Fruit fly (Drosophila melanogaster) whole organism, embryonic: ENCODE data around the gene CG2321.

ENCODE experiments used
- CG10979 ChIP-seq: fragments of 200-800 bp; sonication (Bioruptor generic); optimal IDR thresholded peaks from 2 replicates; lab custom pipeline; 2018; ENCODE audit warnings: missing biosample characterization, mild to moderate bottlenecking, missing genetic modification characterization, moderate library complexity
- CG11504 ChIP-seq: fragments of 200-800 bp; sonication (Bioruptor generic); optimal IDR thresholded peaks from 3 replicates; lab custom pipeline; 2019; ENCODE audit warnings: missing biosample characterization, mild to moderate bottlenecking, missing genetic modification characterization, moderate library complexity
- CG13287 ChIP-seq: fragments of 200-800 bp; sonication (Bioruptor generic); IDR thresholded peaks from 2 replicates; pipeline ENCODE4 v1.3.6; 2022; ENCODE audit warnings: missing biosample characterization, missing genetic modification characterization; ENCODE audit not compliant: partially characterized antibody
- CG15011 ChIP-seq: fragments of 200-800 bp; sonication (Bioruptor generic); optimal IDR thresholded peaks from 3 replicates; lab custom pipeline; 2018; ENCODE audit warnings: missing biosample characterization, mild to moderate bottlenecking, missing genetic modification characterization
- CG15269 ChIP-seq: fragments of 200-800 bp; sonication (Bioruptor generic); optimal IDR thresholded peaks from 2 replicates; lab custom pipeline; 2018; ENCODE audit warnings: missing biosample characterization, mild to moderate bottlenecking, missing genetic modification characterization, moderate library complexity
- CG16779 ChIP-seq: fragments of 200-800 bp; sonication (Bioruptor generic); IDR thresholded peaks from 2 replicates; pipeline ENCODE4 v1.3.6; 2022; ENCODE audit warnings: missing biosample characterization, missing genetic modification characterization
- CG17612 ChIP-seq: fragments of 200-800 bp; sonication (Bioruptor generic); IDR thresholded peaks from 2 replicates; pipeline ENCODE4 v1.3.6; 2022; ENCODE audit warnings: missing biosample characterization, missing genetic modification characterization
- CG1832 ChIP-seq: fragments of 200-800 bp; sonication (Bioruptor generic); optimal IDR thresholded peaks from 2 replicates; lab custom pipeline; 2017; ENCODE audit warnings: missing biosample characterization, mild to moderate bottlenecking, missing genetic modification characterization, inconsistent platforms
- CG2116 ChIP-seq: fragments of 200-800 bp; sonication (Bioruptor generic); optimal IDR thresholded peaks from 3 replicates; lab custom pipeline; 2018; ENCODE audit warnings: missing biosample characterization, mild to moderate bottlenecking, missing genetic modification characterization
- CG2875 ChIP-seq: fragments of 200-800 bp; sonication (Bioruptor generic); optimal IDR thresholded peaks from 2 replicates; lab custom pipeline; 2017; ENCODE audit warnings: missing biosample characterization, mild to moderate bottlenecking, missing genetic modification characterization, missing genetic modification reagents
- CG30020 ChIP-seq: fragments of 200-800 bp; optimal IDR thresholded peaks from 2 replicates; lab custom pipeline; 2019; ENCODE audit warnings: missing biosample characterization, mild to moderate bottlenecking, missing genetic modification characterization, moderate library complexity
- CG31388 ChIP-seq: fragments of 200-800 bp; sonication (Bioruptor generic); optimal IDR thresholded peaks from 2 replicates; lab custom pipeline; 2016; ENCODE audit warnings: missing biosample characterization, missing genetic modification characterization
- CG34376 ChIP-seq: fragments of 200-800 bp; sonication (Bioruptor generic); optimal IDR thresholded peaks from 2 replicates; lab custom pipeline; 2018; ENCODE audit warnings: missing biosample characterization, mild to moderate bottlenecking, missing genetic modification characterization
- CG4360 ChIP-seq: fragments of 200-800 bp; sonication (Bioruptor generic); IDR thresholded peaks from 2 replicates; pipeline ENCODE4 v1.3.6; 2022; ENCODE audit warnings: missing biosample characterization, missing genetic modification characterization
- CG5180 ChIP-seq: fragments of 200-800 bp; sonication (Bioruptor generic); optimal IDR thresholded peaks from 3 replicates; lab custom pipeline; 2017; ENCODE audit warnings: missing biosample characterization, missing genetic modification characterization, mild to moderate bottlenecking, moderate library complexity, missing genetic modification reagents
- CG8290 ChIP-seq, 3 experiments: fragments of 200-800 bp; sonication (Bioruptor generic); optimal IDR thresholded peaks; 2 replicates each; lab custom pipeline; 2016 to 2019; ENCODE audit warnings: missing biosample characterization in 3 of 3, missing genetic modification characterization in 3 of 3, mild to moderate bottlenecking in 2 of 3, moderate library complexity in 1 of 3
- CG9437 ChIP-seq: fragments of 200-800 bp; sonication (Bioruptor generic); optimal IDR thresholded peaks from 2 replicates; lab custom pipeline; 2018; ENCODE audit warnings: missing biosample characterization, mild to moderate bottlenecking, missing genetic modification characterization
- CG9876 ChIP-seq: fragments of 200-800 bp; sonication (Bioruptor generic); optimal IDR thresholded peaks from 2 replicates; lab custom pipeline; 2016; ENCODE audit warnings: missing biosample characterization, missing genetic modification characterization
- CTCF ChIP-seq: fragments of 200-800 bp; sonication (Bioruptor generic); optimal IDR thresholded peaks from 2 replicates; lab custom pipeline; 2017; ENCODE audit warnings: missing biosample characterization, mild to moderate bottlenecking, missing genetic modification characterization, moderate library complexity
- Dek ChIP-seq: fragments of 200-800 bp; sonication (Bioruptor generic); optimal IDR thresholded peaks from 3 replicates; lab custom pipeline; 2019; ENCODE audit warnings: missing biosample characterization, mild to moderate bottlenecking, missing genetic modification characterization, moderate library complexity
- Eip74EF ChIP-seq, 2 experiments: fragments of 200-800 bp in 1 of 2; fragments of >200 bp in 1 of 2; sonication (Bioruptor generic) in 1 of 2; optimal IDR thresholded peaks; 2 replicates each; lab custom pipeline; 2017 to 2019; ENCODE audit warnings: missing biosample characterization in 2 of 2, missing genetic modification characterization in 2 of 2, mild to moderate bottlenecking in 1 of 2, moderate library complexity in 1 of 2
- Elba2 ChIP-seq: fragments of 200-800 bp; sonication (Bioruptor generic); optimal IDR thresholded peaks from 3 replicates; lab custom pipeline; 2016; ENCODE audit warnings: missing biosample characterization, missing genetic modification characterization
- HLHmδ ChIP-seq: fragments of 200-800 bp; sonication (Bioruptor generic); optimal IDR thresholded peaks from 2 replicates; lab custom pipeline; 2018; ENCODE audit warnings: missing biosample characterization, mild to moderate bottlenecking, missing genetic modification characterization, moderate library complexity
- Hr39 ChIP-seq: fragments of >200 bp; optimal IDR thresholded peaks from 2 replicates; lab custom pipeline; 2017
- Lpt ChIP-seq: fragments of >200 bp; optimal IDR thresholded peaks from 2 replicates; lab custom pipeline; 2018; ENCODE audit warnings: missing biosample characterization, missing genetic modification characterization
- MESR4 ChIP-seq: fragments of 200-800 bp; sonication (Bioruptor generic); optimal IDR thresholded peaks from 2 replicates; lab custom pipeline; 2018; ENCODE audit warnings: missing biosample characterization, mild to moderate bottlenecking, missing genetic modification characterization, moderate library complexity
- Nf-YB ChIP-seq: fragments of 200-800 bp; sonication (Bioruptor generic); optimal IDR thresholded peaks from 3 replicates; lab custom pipeline; 2019; ENCODE audit warnings: missing biosample characterization, mild to moderate bottlenecking, missing genetic modification characterization, moderate library complexity
- Oaz ChIP-seq: fragments of 200-800 bp; sonication (Bioruptor generic); IDR thresholded peaks from 2 replicates; pipeline ENCODE4 v1.3.6; 2022; ENCODE audit warnings: missing biosample characterization, missing genetic modification characterization
- Optix ChIP-seq: fragments of 200-800 bp; sonication (Bioruptor generic); IDR thresholded peaks from 3 replicates; pipeline ENCODE4 v1.3.6; 2022; ENCODE audit warnings: missing biosample characterization, missing genetic modification characterization
- Ssrp ChIP-seq: fragments of 200-800 bp; sonication (Bioruptor generic); optimal IDR thresholded peaks from 2 replicates; lab custom pipeline; 2018; ENCODE audit warnings: missing biosample characterization, mild to moderate bottlenecking, missing genetic modification characterization, moderate library complexity
- TFAM ChIP-seq: fragments of 200-800 bp; sonication (Bioruptor generic); optimal IDR thresholded peaks from 2 replicates; lab custom pipeline; 2017; ENCODE audit warnings: missing biosample characterization, missing genetic modification characterization, inconsistent platforms
- Tbp ChIP-seq: fragments of >200 bp; optimal IDR thresholded peaks from 2 replicates; lab custom pipeline; 2018; ENCODE audit warnings: missing biosample characterization, missing genetic modification characterization
- Trl ChIP-seq, 3 experiments: fragments of >200 bp in 2 of 3; fragments of 200-800 bp in 1 of 3; sonication (Bioruptor generic) in 1 of 3; optimal IDR thresholded peaks; 2 replicates in 1 of 3; 3 replicates in 2 of 3; lab custom pipeline; 2016 to 2017; ENCODE audit warnings: missing biosample characterization in 1 of 3, missing genetic modification characterization in 1 of 3
- Xbp1 ChIP-seq: fragments of 200-800 bp; sonication (Bioruptor generic); optimal IDR thresholded peaks from 3 replicates; lab custom pipeline; 2016; ENCODE audit warnings: missing biosample characterization, mild to moderate bottlenecking, missing genetic modification characterization
- bowl ChIP-seq: fragments of 200-800 bp; sonication (Bioruptor generic); IDR thresholded peaks from 2 replicates; pipeline ENCODE4 v1.3.6; 2022; ENCODE audit warnings: missing biosample characterization, missing genetic modification characterization
- bsh ChIP-seq, 2 experiments: fragments of 200-800 bp; sonication (Bioruptor generic); optimal IDR thresholded peaks; 2 replicates each; lab custom pipeline; 2017 to 2018; ENCODE audit warnings: mild to moderate bottlenecking in 2 of 2, missing biosample characterization in 2 of 2, missing genetic modification characterization in 2 of 2, moderate library complexity in 1 of 2
- cad ChIP-seq: fragments of >200 bp; optimal IDR thresholded peaks from 2 replicates; lab custom pipeline; 2017; ENCODE audit warnings: missing biosample characterization, missing genetic modification characterization
- cas ChIP-seq: fragments of 200-800 bp; sonication (Bioruptor generic); IDR thresholded peaks from 2 replicates; pipeline ENCODE4 v1.3.6; 2022; ENCODE audit warnings: missing biosample characterization, missing genetic modification characterization
- caup ChIP-seq: fragments of 200-800 bp; sonication (Bioruptor generic); optimal IDR thresholded peaks from 3 replicates; lab custom pipeline; 2017; ENCODE audit warnings: missing biosample characterization, mild to moderate bottlenecking, missing genetic modification characterization, moderate library complexity; ENCODE audit not compliant: severe bottlenecking
- en ChIP-seq: fragments of 200-800 bp; sonication (Bioruptor generic); optimal IDR thresholded peaks from 2 replicates; lab custom pipeline; 2016; ENCODE audit warnings: missing biosample characterization, missing genetic modification characterization
- fd64A ChIP-seq: fragments of 200-800 bp; sonication (Bioruptor generic); optimal IDR thresholded peaks from 3 replicates; lab custom pipeline; 2018; ENCODE audit warnings: missing biosample characterization, mild to moderate bottlenecking, missing genetic modification characterization
- gsb ChIP-seq: fragments of 200-800 bp; sonication (Bioruptor generic); IDR thresholded peaks from 2 replicates; pipeline ENCODE4 v1.3.6; 2022; ENCODE audit warnings: missing biosample characterization, missing genetic modification characterization
- hkb ChIP-seq, 2 experiments: fragments of 200-800 bp in 1 of 2; fragments of >200 bp in 1 of 2; sonication (Bioruptor generic) in 1 of 2; IDR thresholded peaks in 1 of 2; optimal IDR thresholded peaks in 1 of 2; 2 replicates each; pipeline versions ENCODE4 v1.3.6 to Lab custom; 2017 to 2022; ENCODE audit warnings: missing biosample characterization in 1 of 2, missing genetic modification characterization in 1 of 2
- lola ChIP-seq, 3 experiments: fragments of >200 bp in 2 of 3; fragments of 200-800 bp in 1 of 3; sonication (Bioruptor generic) in 1 of 3; optimal IDR thresholded peaks; 2 replicates each; lab custom pipeline; 2017 to 2019; ENCODE audit warnings: missing biosample characterization in 3 of 3, missing genetic modification characterization in 3 of 3, mild to moderate bottlenecking in 1 of 3, moderate library complexity in 1 of 3
- sens-2 ChIP-seq: fragments of 200-800 bp; sonication (Bioruptor generic); IDR thresholded peaks from 2 replicates; pipeline ENCODE4 v1.3.6; 2022; ENCODE audit warnings: missing biosample characterization, missing genetic modification characterization
- slbo ChIP-seq: fragments of 200-800 bp; sonication (Bioruptor generic); IDR thresholded peaks from 2 replicates; pipeline ENCODE4 v1.3.6; 2022; ENCODE audit warnings: missing biosample characterization, missing genetic modification characterization
- so ChIP-seq: fragments of 200-800 bp; sonication (Bioruptor generic); IDR thresholded peaks from 3 replicates; pipeline ENCODE4 v1.3.6; 2022; ENCODE audit warnings: missing biosample characterization, missing genetic modification characterization
- ssp ChIP-seq: fragments of 200-800 bp; sonication (Bioruptor generic); IDR thresholded peaks from 2 replicates; pipeline ENCODE4 v1.3.6; 2022; ENCODE audit warnings: missing biosample characterization, missing genetic modification characterization
- zen ChIP-seq: fragments of 200-800 bp; sonication (Bioruptor generic); optimal IDR thresholded peaks from 3 replicates; lab custom pipeline; 2018; ENCODE audit warnings: missing biosample characterization, mild to moderate bottlenecking, missing genetic modification characterization, moderate library complexity
- zen2 ChIP-seq: fragments of 200-800 bp; sonication (Bioruptor generic); IDR thresholded peaks from 3 replicates; pipeline ENCODE4 v1.3.6; 2022; ENCODE audit warnings: missing biosample characterization, missing genetic modification characterization; ENCODE audit not compliant: partially characterized antibody

The CG2321 gene

dm6 chr3R:29457215-29457614 lies 31.9 kb downstream of the CG2321 start (continued):
- TF ChIP-seq en (GFP tag; lab: Kevin White, UChicago) (no peak), lola (GFP tag; optimal IDR thresholded peaks at IDR 0.05; lab: Kevin White, UChicago) (no peak), Trl (optimal IDR thresholded peaks at IDR 0.05; lab: Kevin White, UChicago) (peak; percentile 64 to 77), Trl (GFP tag; optimal IDR thresholded peaks at IDR 0.05; lab: Kevin White, UChicago) (no peak), caup (GFP tag; lab: Kevin White, UChicago) (no peak), CG2116 (GFP tag; lab: Kevin White, UChicago) (no peak), Eip74EF (GFP tag; optimal IDR thresholded peaks at IDR 0.05; lab: Kevin White, UChicago) (no peak), CG34376 (GFP tag; lab: Kevin White, UChicago) (no peak), MESR4 (GFP tag; lab: Kevin White, UChicago) (peak; percentile 1), Nf-YB (GFP tag; lab: Kevin White, UChicago) (no peak), HLHmδ (GFP tag; lab: Kevin White, UChicago) (peak; percentile 13), CG5180 (GFP tag; lab: Kevin White, UChicago) (no peak), gsb (GFP tag; lab: Robert Waterston, UW) (no peak), hkb (optimal IDR thresholded peaks at IDR 0.05; lab: Kevin White, UChicago) (no peak), hkb (GFP tag; IDR thresholded peaks at IDR 0.05; lab: Robert Waterston, UW) (no peak), CTCF (GFP tag; lab: Kevin White, UChicago) (no peak), zen (no peak), Xbp1 (GFP tag; lab: Kevin White, UChicago) (no peak), CG4360 (GFP tag; lab: Robert Waterston, UW) (no peak; the same call in 1 of the 2 replicates), so (no peak), ssp (no peak), CG13287 (peak; percentile 29), cad (GFP tag; lab: Kevin White, UChicago) (no peak), Lpt (GFP tag; lab: Kevin White, UChicago) (no peak), CG30020 (tag; lab: Kevin White, UChicago) (no peak), cas (GFP tag; lab: Robert Waterston, UW) (no peak), CG2875 (GFP tag; lab: Kevin White, UChicago) (no peak), TFAM (GFP tag; lab: Kevin White, UChicago) (no peak), Hr39 (lab: Kevin White, UChicago) (no peak), CG8290 (GFP tag; optimal IDR thresholded peaks at IDR 0.05; lab: Kevin White, UChicago) (no peak), CG8290 (tag; optimal IDR thresholded peaks at IDR 0.05; lab: Kevin White, UChicago) (no peak), zen2 (peak; percentile 31; the same call in 1 of the 3 replicates), Optix (GFP tag; lab: Robert Waterston, UW) (no peak), CG17612 (no peak), bsh (GFP tag; optimal IDR thresholded peaks at IDR 0.05; lab: Kevin White, UChicago) (no peak), Oaz (GFP tag; lab: Robert Waterston, UW) (no peak), CG31388 (no peak), bowl (GFP tag; lab: Robert Waterston, UW) (no peak), Ssrp (tag; lab: Kevin White, UChicago) (no peak), CG16779 (GFP tag; lab: Robert Waterston, UW) (no peak), fd64A (no peak), Elba2 (GFP tag; lab: Kevin White, UChicago) (no peak), CG9876 (GFP tag; lab: Kevin White, UChicago) (no peak), slbo (GFP tag; lab: Robert Waterston, UW) (no peak), CG15269 (tag; lab: Kevin White, UChicago) (no peak), CG10979 (tag; lab: Kevin White, UChicago) (no peak), Dek (tag; lab: Kevin White, UChicago) (no peak), Tbp (GFP tag; lab: Kevin White, UChicago) (no peak), CG9437 (no peak), sens-2 (GFP tag; lab: Robert Waterston, UW) (no peak), CG15011 (GFP tag; lab: Kevin White, UChicago) (no peak), CG1832 (GFP tag; lab: Kevin White, UChicago) (peak; percentile 35), CG11504 (tag; lab: Kevin White, UChicago) (peak; percentile 4)
